Fruit fly (Drosophila melanogaster) whole organism, embryonic: ENCODE data around the gene CG14269.

Experiments
- Atf3 ChIP-seq: fragments of 200-800 bp; sonication (Bioruptor generic); optimal IDR thresholded peaks from 3 replicates; lab custom pipeline; 2016; ENCODE audit warnings: missing biosample characterization, missing genetic modification characterization
- C15 ChIP-seq: fragments of 200-800 bp; sonication (Bioruptor generic); IDR thresholded peaks from 3 replicates; pipeline ENCODE4 v1.3.6; 2022; ENCODE audit warnings: missing biosample characterization, missing genetic modification characterization
- CG10565 ChIP-seq: fragments of 200-800 bp; sonication (Bioruptor generic); optimal IDR thresholded peaks from 3 replicates; lab custom pipeline; 2016; ENCODE audit warnings: missing biosample characterization, mild to moderate bottlenecking, missing genetic modification characterization
- CG10959 ChIP-seq: fragments of 200-800 bp; sonication (Bioruptor generic); IDR thresholded peaks from 2 replicates; pipeline ENCODE4 v1.3.6; 2022; ENCODE audit warnings: missing biosample characterization, missing genetic modification characterization
- CG11456 ChIP-seq: fragments of 200-800 bp; sonication (Bioruptor generic); IDR thresholded peaks from 3 replicates; pipeline ENCODE4 v1.3.6; 2022; ENCODE audit warnings: missing biosample characterization, missing genetic modification characterization
- CG11560 ChIP-seq: fragments of 200-800 bp; sonication (Bioruptor generic); IDR thresholded peaks from 3 replicates; pipeline ENCODE4 v1.3.6; 2022; ENCODE audit warnings: missing biosample characterization, missing genetic modification characterization
- CG13123 ChIP-seq: fragments of 200-800 bp; sonication (Bioruptor generic); optimal IDR thresholded peaks from 2 replicates; lab custom pipeline; 2016; ENCODE audit warnings: missing biosample characterization, missing genetic modification characterization
- CG14667 ChIP-seq: fragments of 200-800 bp; sonication (Bioruptor generic); IDR thresholded peaks from 2 replicates; pipeline ENCODE4 v1.3.6; 2022; ENCODE audit warnings: missing biosample characterization, missing genetic modification characterization
- CG1602 ChIP-seq: fragments of 200-800 bp; sonication (Bioruptor generic); optimal IDR thresholded peaks from 3 replicates; lab custom pipeline; 2016; ENCODE audit warnings: missing biosample characterization, missing genetic modification characterization
- CG16863 ChIP-seq: fragments of 200-800 bp; sonication (Bioruptor generic); optimal IDR thresholded peaks from 3 replicates; lab custom pipeline; 2016; ENCODE audit warnings: missing biosample characterization, missing genetic modification characterization
- CG17186 ChIP-seq: fragments of 200-800 bp; sonication (Bioruptor generic); optimal IDR thresholded peaks from 3 replicates; lab custom pipeline; 2017; ENCODE audit warnings: missing biosample characterization, missing genetic modification reagents, missing genetic modification characterization
- CG17359 ChIP-seq: fragments of 200-800 bp; sonication (Bioruptor generic); optimal IDR thresholded peaks from 3 replicates; lab custom pipeline; 2018; ENCODE audit warnings: missing biosample characterization, mild to moderate bottlenecking, missing genetic modification characterization, moderate library complexity
- CG17361 ChIP-seq: fragments of 200-800 bp; sonication (Bioruptor generic); IDR thresholded peaks from 3 replicates; pipeline ENCODE4 v1.3.6; 2022; ENCODE audit warnings: missing biosample characterization, missing genetic modification characterization
- CG1792 ChIP-seq: fragments of 200-800 bp; sonication (Bioruptor generic); optimal IDR thresholded peaks from 2 replicates; lab custom pipeline; 2016; ENCODE audit warnings: missing biosample characterization, missing genetic modification characterization
- CG30020 ChIP-seq: fragments of 200-800 bp; optimal IDR thresholded peaks from 2 replicates; lab custom pipeline; 2019; ENCODE audit warnings: missing biosample characterization, mild to moderate bottlenecking, missing genetic modification characterization, moderate library complexity
- CG30403 ChIP-seq: fragments of 200-800 bp; sonication (Bioruptor generic); optimal IDR thresholded peaks from 3 replicates; lab custom pipeline; 2016; ENCODE audit warnings: missing biosample characterization, missing genetic modification characterization
- CG3065 ChIP-seq: fragments of 200-800 bp; sonication (Bioruptor generic); optimal IDR thresholded peaks from 2 replicates; lab custom pipeline; 2016; ENCODE audit warnings: missing biosample characterization, missing genetic modification characterization
- CG31388 ChIP-seq: fragments of 200-800 bp; sonication (Bioruptor generic); optimal IDR thresholded peaks from 2 replicates; lab custom pipeline; 2016; ENCODE audit warnings: missing biosample characterization, missing genetic modification characterization
- CG32532 ChIP-seq: fragments of 200-800 bp; sonication (Bioruptor generic); IDR thresholded peaks from 2 replicates; pipeline ENCODE4 v1.3.6; 2022; ENCODE audit warnings: missing biosample characterization, missing genetic modification characterization
- CG3847 ChIP-seq: fragments of 200-800 bp; sonication (Bioruptor generic); IDR thresholded peaks from 2 replicates; pipeline ENCODE4 v1.3.6; 2022; ENCODE audit warnings: missing biosample characterization, missing genetic modification characterization
- CG4328 ChIP-seq: fragments of 200-800 bp; sonication (Bioruptor generic); optimal IDR thresholded peaks from 3 replicates; lab custom pipeline; 2017; ENCODE audit warnings: missing biosample characterization, missing genetic modification reagents, missing genetic modification characterization
- CG4360 ChIP-seq: fragments of 200-800 bp; sonication (Bioruptor generic); IDR thresholded peaks from 2 replicates; pipeline ENCODE4 v1.3.6; 2022; ENCODE audit warnings: missing biosample characterization, missing genetic modification characterization
- CG9817 ChIP-seq: fragments of 200-800 bp; sonication (Bioruptor generic); optimal IDR thresholded peaks from 2 replicates; lab custom pipeline; 2018; ENCODE audit warnings: missing biosample characterization, mild to moderate bottlenecking, missing genetic modification characterization, moderate library complexity
- CG9876 ChIP-seq: fragments of 200-800 bp; sonication (Bioruptor generic); optimal IDR thresholded peaks from 2 replicates; lab custom pipeline; 2016; ENCODE audit warnings: missing biosample characterization, missing genetic modification characterization
- Camta ChIP-seq: fragments of 200-800 bp; sonication (Bioruptor generic); optimal IDR thresholded peaks from 2 replicates; lab custom pipeline; 2016; ENCODE audit warnings: missing biosample characterization, missing genetic modification characterization
- Dip2 ChIP-seq: fragments of 200-800 bp; sonication (Bioruptor generic); IDR thresholded peaks from 2 replicates; pipeline ENCODE4 v1.3.6; 2022; ENCODE audit warnings: missing biosample characterization, missing genetic modification characterization
- Gsc ChIP-seq: fragments of 200-800 bp; sonication (Bioruptor generic); IDR thresholded peaks from 2 replicates; pipeline ENCODE4 v1.3.6; 2022; ENCODE audit warnings: missing biosample characterization, missing genetic modification characterization
- MESR4 ChIP-seq: fragments of 200-800 bp; sonication (Bioruptor generic); optimal IDR thresholded peaks from 2 replicates; lab custom pipeline; 2018; ENCODE audit warnings: missing biosample characterization, mild to moderate bottlenecking, missing genetic modification characterization, moderate library complexity
- Nf-YB ChIP-seq: fragments of 200-800 bp; sonication (Bioruptor generic); optimal IDR thresholded peaks from 3 replicates; lab custom pipeline; 2019; ENCODE audit warnings: missing biosample characterization, mild to moderate bottlenecking, missing genetic modification characterization, moderate library complexity
- Sry-β ChIP-seq: fragments of 200-800 bp; sonication (Bioruptor generic); optimal IDR thresholded peaks from 2 replicates; lab custom pipeline; 2018; ENCODE audit warnings: missing biosample characterization, mild to moderate bottlenecking, missing genetic modification characterization, moderate library complexity
- br ChIP-seq: fragments of >200 bp; optimal IDR thresholded peaks from 2 replicates; lab custom pipeline; 2017
- chn ChIP-seq: fragments of 200-800 bp; sonication (Bioruptor generic); optimal IDR thresholded peaks from 2 replicates; lab custom pipeline; 2016; ENCODE audit warnings: missing biosample characterization, missing genetic modification characterization
- corto ChIP-seq: fragments of 200-800 bp; sonication (Bioruptor generic); optimal IDR thresholded peaks from 2 replicates; lab custom pipeline; 2016; ENCODE audit warnings: missing biosample characterization, mild to moderate bottlenecking, missing genetic modification characterization, moderate library complexity
- dan ChIP-seq: fragments of 200-800 bp; sonication (Bioruptor generic); IDR thresholded peaks from 2 replicates; pipeline ENCODE4 v1.3.6; 2022; ENCODE audit warnings: missing biosample characterization, missing genetic modification characterization
- exex ChIP-seq: fragments of 200-800 bp; sonication (Bioruptor generic); optimal IDR thresholded peaks from 4 replicates; lab custom pipeline; 2018; ENCODE audit warnings: missing biosample characterization, mild to moderate bottlenecking, missing genetic modification characterization, moderate library complexity
- fd102C ChIP-seq: fragments of 200-800 bp; sonication (Bioruptor generic); optimal IDR thresholded peaks from 2 replicates; lab custom pipeline; 2018; ENCODE audit warnings: missing biosample characterization, mild to moderate bottlenecking, missing genetic modification characterization, moderate library complexity
- grau ChIP-seq: fragments of 200-800 bp; optimal IDR thresholded peaks from 3 replicates; lab custom pipeline; 2019; ENCODE audit warnings: missing biosample characterization, mild to moderate bottlenecking, missing genetic modification characterization, moderate library complexity
- gsb ChIP-seq: fragments of 200-800 bp; sonication (Bioruptor generic); IDR thresholded peaks from 2 replicates; pipeline ENCODE4 v1.3.6; 2022; ENCODE audit warnings: missing biosample characterization, missing genetic modification characterization
- gt ChIP-seq: fragments of 200-800 bp; sonication (Bioruptor generic); IDR thresholded peaks from 2 replicates; pipeline ENCODE4 v1.3.6; 2022; ENCODE audit warnings: missing biosample characterization, missing genetic modification characterization
- ham ChIP-seq: fragments of 200-800 bp; sonication (Bioruptor generic); IDR thresholded peaks from 2 replicates; pipeline ENCODE4 v1.3.6; 2022; ENCODE audit warnings: missing biosample characterization, missing genetic modification characterization
- jing ChIP-seq: fragments of 200-800 bp; sonication (Bioruptor generic); optimal IDR thresholded peaks from 2 replicates; lab custom pipeline; 2018; ENCODE audit warnings: missing biosample characterization, mild to moderate bottlenecking, missing genetic modification characterization
- ken ChIP-seq: fragments of 200-800 bp; sonication (Bioruptor generic); IDR thresholded peaks from 3 replicates; pipeline ENCODE4 v1.3.6; 2022; ENCODE audit warnings: missing biosample characterization, missing genetic modification characterization
- kni ChIP-seq: fragments of 200-800 bp; sonication (Bioruptor generic); optimal IDR thresholded peaks from 3 replicates; lab custom pipeline; 2017; ENCODE audit warnings: mild to moderate bottlenecking, missing biosample characterization, missing genetic modification reagents, missing genetic modification characterization
- lab ChIP-seq: fragments of 200-800 bp; sonication (Bioruptor generic); optimal IDR thresholded peaks from 3 replicates; lab custom pipeline; 2017; ENCODE audit warnings: missing biosample characterization, missing genetic modification characterization, mild to moderate bottlenecking, moderate library complexity, missing genetic modification reagents
- mirr ChIP-seq: fragments of 200-800 bp; sonication (Bioruptor generic); optimal IDR thresholded peaks from 3 replicates; lab custom pipeline; 2018; ENCODE audit warnings: missing biosample characterization, mild to moderate bottlenecking, missing genetic modification characterization
- sima ChIP-seq: fragments of 200-800 bp; sonication (Bioruptor generic); optimal IDR thresholded peaks from 2 replicates; lab custom pipeline; 2016; ENCODE audit warnings: missing biosample characterization, missing genetic modification characterization
- slbo ChIP-seq: fragments of 200-800 bp; sonication (Bioruptor generic); IDR thresholded peaks from 2 replicates; pipeline ENCODE4 v1.3.6; 2022; ENCODE audit warnings: missing biosample characterization, missing genetic modification characterization
- sqz ChIP-seq: fragments of 200-800 bp; sonication (Bioruptor generic); optimal IDR thresholded peaks from 3 replicates; lab custom pipeline; 2018; ENCODE audit warnings: missing biosample characterization, mild to moderate bottlenecking, missing genetic modification characterization
- toy ChIP-seq: fragments of 200-800 bp; sonication (Bioruptor generic); IDR thresholded peaks from 2 replicates; pipeline ENCODE4 v1.3.6; 2022; ENCODE audit warnings: missing biosample characterization, missing genetic modification characterization
- twi ChIP-seq: fragments of 200-800 bp; optimal IDR thresholded peaks from 2 replicates; lab custom pipeline; 2019; ENCODE audit warnings: missing biosample characterization, mild to moderate bottlenecking, missing genetic modification characterization, moderate library complexity
- vnd ChIP-seq: fragments of 200-800 bp; sonication (Bioruptor generic); IDR thresholded peaks from 3 replicates; pipeline ENCODE4 v1.3.6; 2022; ENCODE audit warnings: missing biosample characterization, missing genetic modification characterization; ENCODE audit not compliant: partially characterized antibody
- wek ChIP-seq: fragments of 200-800 bp; sonication (Bioruptor generic); optimal IDR thresholded peaks from 3 replicates; lab custom pipeline; 2018; ENCODE audit warnings: missing biosample characterization, mild to moderate bottlenecking, missing genetic modification characterization, moderate library complexity
- wor ChIP-seq: fragments of 200-800 bp; sonication (Bioruptor generic); IDR thresholded peaks from 2 replicates; pipeline ENCODE4 v1.3.6; 2022; ENCODE audit warnings: missing biosample characterization, missing genetic modification characterization

Gene CG14269

dm6 chrX:3403411-3403810 is 32.2 kb downstream of the CG14269 start (continued):
- TF ChIP-seq wek (GFP tag; lab: Kevin White, UChicago), result no peak
- TF ChIP-seq CG11456, result no peak
- TF ChIP-seq CG10565 (GFP tag; lab: Kevin White, UChicago), result no peak
- TF ChIP-seq chn (GFP tag; lab: Kevin White, UChicago), result no peak
- TF ChIP-seq CG31388 (GFP tag; lab: Kevin White, UChicago), result no peak
- TF ChIP-seq corto (GFP tag; lab: Kevin White, UChicago), result no peak
- peak; percentile 29 for TF ChIP-seq CG16863
- TF ChIP-seq CG4360 (GFP tag; lab: Robert Waterston, UW), result no peak
- TF ChIP-seq CG17359, result peak; percentile 36
- TF ChIP-seq vnd (GFP tag; lab: Robert Waterston, UW), result no peak
- TF ChIP-seq fd102C (GFP tag; lab: Kevin White, UChicago), result no peak
- TF ChIP-seq jing (GFP tag; lab: Kevin White, UChicago), result no peak
- no peak for TF ChIP-seq Camta (GFP tag; lab: Kevin White, UChicago)
- peak; percentile 50 for TF ChIP-seq CG32532 (GFP tag; lab: Robert Waterston, UW)
- TF ChIP-seq CG14667 (GFP tag; lab: Robert Waterston, UW), result 0 out of 2 replicates have a peak, but pooled peaks have one; percentile 4
- no peak for TF ChIP-seq CG1602 (GFP tag; lab: Kevin White, UChicago)
- TF ChIP-seq mirr (GFP tag; lab: Kevin White, UChicago), result no peak
- TF ChIP-seq Dip2 (GFP tag; lab: Robert Waterston, UW), result no peak
- TF ChIP-seq CG11560 (tag; lab: Robert Waterston, UW), result no peak
- TF ChIP-seq gt (GFP tag; lab: Robert Waterston, UW), result no peak
- TF ChIP-seq br (lab: Kevin White, UChicago), result no peak
- no peak for TF ChIP-seq exex (tag; lab: Kevin White, UChicago)
- TF ChIP-seq wor, result no peak
- TF ChIP-seq Atf3 (GFP tag; lab: Kevin White, UChicago), result no peak
- TF ChIP-seq CG30020 (tag; lab: Kevin White, UChicago), result no peak
- no peak for TF ChIP-seq ham (GFP tag; lab: Robert Waterston, UW)
- 0 out of 3 replicates have a peak, but pooled peaks have one; percentile 33 for TF ChIP-seq ken
- no peak for TF ChIP-seq Gsc (GFP tag; lab: Robert Waterston, UW)
- 0 out of 2 replicates have a peak, but pooled peaks have one; percentile 28 for TF ChIP-seq gsb (GFP tag; lab: Robert Waterston, UW)
- no peak for TF ChIP-seq CG3847 (GFP tag; lab: Robert Waterston, UW)
- no peak for TF ChIP-seq Sry-β (GFP tag; lab: Kevin White, UChicago)
- no peak for TF ChIP-seq CG9876 (GFP tag; lab: Kevin White, UChicago)
- no peak for TF ChIP-seq MESR4 (GFP tag; lab: Kevin White, UChicago)
- TF ChIP-seq CG13123 (GFP tag; lab: Kevin White, UChicago), result no peak
- TF ChIP-seq CG17361 (GFP tag; lab: Robert Waterston, UW), result no peak
- no peak for TF ChIP-seq twi
- TF ChIP-seq sima (GFP tag; lab: Kevin White, UChicago), result no peak
- TF ChIP-seq CG17186, result no peak
- no peak for TF ChIP-seq Nf-YB (GFP tag; lab: Kevin White, UChicago)
- TF ChIP-seq lab (GFP tag; lab: Kevin White, UChicago), result peak; percentile 52
- TF ChIP-seq CG30403 (GFP tag; lab: Kevin White, UChicago), result peak; percentile 44
- no peak for TF ChIP-seq CG10959 (GFP tag; lab: Robert Waterston, UW)
- peak; percentile 72 for TF ChIP-seq slbo (GFP tag; lab: Robert Waterston, UW)
- no peak for TF ChIP-seq dan (GFP tag; lab: Robert Waterston, UW)
- no peak for TF ChIP-seq C15 (GFP tag; lab: Robert Waterston, UW)
- TF ChIP-seq CG3065 (GFP tag; lab: Kevin White, UChicago), result no peak
- no peak for TF ChIP-seq toy (GFP tag; lab: Robert Waterston, UW)
- TF ChIP-seq kni, result no peak
- TF ChIP-seq CG9817 (tag; lab: Kevin White, UChicago), result no peak
- no peak for TF ChIP-seq sqz (GFP tag; lab: Kevin White, UChicago)
- TF ChIP-seq CG1792 (GFP tag; lab: Kevin White, UChicago), result no peak
- TF ChIP-seq CG4328 (GFP tag; lab: Kevin White, UChicago), result no peak
- peak; percentile 2 for TF ChIP-seq grau (tag; lab: Kevin White, UChicago)
